Fruit fly (Drosophila melanogaster) S2 (cell line): Measurements from ENCODE around the gene yin.

ENCODE experiments used
- CG8478 ChIP-seq: fragments of >200 bp; optimal IDR thresholded peaks from 2 replicates; lab custom pipeline; 2018
- CTCF ChIP-seq, 2 experiments: fragments of >200 bp; optimal IDR thresholded peaks; 2 replicates each; lab custom pipeline; 2018

DNA sequence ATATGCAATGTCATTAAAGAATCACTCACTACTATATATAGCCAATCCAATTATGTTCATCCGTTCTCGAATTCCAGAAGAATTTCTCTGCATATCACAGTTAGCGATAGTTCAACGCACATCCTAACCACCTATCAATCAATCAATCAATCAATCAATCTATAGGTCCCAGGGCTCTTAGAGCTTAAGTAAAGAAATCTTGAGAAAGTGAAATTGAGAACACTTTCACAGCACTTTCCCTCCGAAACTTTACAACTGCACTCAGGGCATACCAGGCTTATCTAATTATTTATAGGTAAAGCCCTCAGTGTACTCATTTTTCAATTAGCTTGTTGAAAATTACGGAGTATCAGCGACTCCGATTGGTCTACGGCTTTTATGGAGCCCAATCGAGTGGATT, 2.7 kb upstream of the yin start:
- TF ChIP-seq CG8478 (lab: Kevin White, UChicago) (no peak), CTCF (optimal IDR thresholded peaks at IDR 0.05; lab: Kevin White, UChicago) (no peak)
